Worm (Caenorhabditis elegans): ENCODE results near the gene srh-45.

DNA sequence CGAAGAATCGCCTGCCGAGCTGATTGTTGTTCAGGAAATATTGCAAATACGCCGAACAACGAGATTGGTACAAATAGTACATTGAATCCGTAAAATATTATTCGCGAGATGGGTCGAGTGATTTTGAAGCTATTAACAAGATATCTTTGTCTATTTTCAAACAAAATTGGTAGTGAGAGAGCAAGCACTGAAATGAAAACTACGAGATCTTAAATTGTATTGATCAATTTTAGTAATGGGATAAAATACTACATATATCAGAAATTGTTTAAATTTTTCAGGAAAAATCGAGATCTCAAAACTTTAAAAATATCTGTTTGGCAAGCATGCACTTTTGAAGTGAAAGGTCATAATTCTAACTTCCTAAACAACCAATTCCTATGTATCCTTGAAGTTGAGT is 579 bp downstream of the srh-45 start:
- TF ChIP-seq nhr-80 (tag; optimal IDR thresholded peaks at IDR 0.05): no peak
- TF ChIP-seq repo-1 (tag; optimal IDR thresholded peaks at IDR 0.05): no peak
- no peak for TF ChIP-seq snpc-4 (GFP tag; optimal IDR thresholded peaks at IDR 0.05)
- no peak for TF ChIP-seq snpc-4 (tag; optimal IDR thresholded peaks at IDR 0.05)
- no peak for TF ChIP-seq attf-6 (GFP tag; IDR thresholded peaks at IDR 0.05)
- no peak for TF ChIP-seq F49E8.2 (tag; optimal IDR thresholded peaks at IDR 0.05; ENCODE audit: insufficient read depth)
